Worm (Caenorhabditis elegans) whole organism, midembryonic: ENCODE data around the gene T23F2.4.

ENCODE experiments used
- flt-1 ChIP-seq: fragments of 200-800 bp; sonication (Bioruptor generic); IDR thresholded peaks from 2 replicates; pipeline ENCODE4 v1.3.6; 2022; ENCODE audit warnings: missing genetic modification characterization, missing compliant biosample characterization
- ref-1 ChIP-seq: fragments of 200-800 bp; sonication (Bioruptor generic); conservative IDR thresholded peaks from 2 replicates; pipeline ENCODE4 v1.3.6; 2022; ENCODE audit warnings: missing genetic modification reagents, missing genetic modification characterization, missing compliant biosample characterization

DNA sequence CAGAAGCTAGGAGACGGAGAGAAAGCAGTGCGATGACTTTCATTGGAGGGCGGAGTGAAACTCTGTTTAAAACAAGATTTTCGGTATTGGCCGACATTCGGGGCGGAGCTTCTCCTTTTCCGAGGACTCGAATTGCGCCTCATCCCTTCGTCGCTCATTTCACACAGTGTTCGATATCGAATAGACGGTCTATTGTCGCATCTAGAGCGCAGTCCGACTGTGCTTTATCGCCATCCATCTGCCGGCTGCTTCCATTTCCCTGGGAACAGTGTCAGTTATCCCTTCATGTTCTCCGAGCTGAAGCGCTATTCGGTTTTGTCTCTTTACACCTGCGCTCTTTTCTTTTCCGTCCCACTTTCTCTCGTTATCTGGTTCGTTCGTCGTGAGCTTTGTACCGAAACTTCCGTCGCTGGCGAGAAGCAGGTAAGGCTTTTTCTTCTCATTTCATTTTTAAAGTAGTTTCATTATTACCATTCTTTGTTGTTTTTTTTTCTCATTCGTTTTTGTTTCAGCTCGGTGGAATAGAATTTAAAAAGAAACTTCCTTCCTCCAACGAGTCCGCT lies 22.0 kb downstream of the T23F2.4 start, which contains the start of the genes bus-8A and bus-8B:
- no peak for TF ChIP-seq ref-1 (GFP tag; lab: Robert Waterston, UW)
- TF ChIP-seq flt-1: no peak
